Fruit fly (Drosophila melanogaster) whole organism, embryonic: ENCODE data around the gene CG34269.

Source experiments
- CG10274 ChIP-seq: fragments of 200-800 bp; sonication (Bioruptor generic); optimal IDR thresholded peaks from 3 replicates; lab custom pipeline; 2017; ENCODE audit warnings: missing biosample characterization, mild to moderate bottlenecking, missing genetic modification characterization
- CG10959 ChIP-seq: fragments of 200-800 bp; sonication (Bioruptor generic); IDR thresholded peaks from 2 replicates; pipeline ENCODE4 v1.3.6; 2022; ENCODE audit warnings: missing biosample characterization, missing genetic modification characterization
- CG12155 ChIP-seq: fragments of 200-800 bp; sonication (Bioruptor generic); optimal IDR thresholded peaks from 3 replicates; lab custom pipeline; 2016; ENCODE audit warnings: missing biosample characterization, missing genetic modification characterization
- CG12236 ChIP-seq: fragments of 200-800 bp; sonication (Bioruptor generic); optimal IDR thresholded peaks from 2 replicates; lab custom pipeline; 2016; ENCODE audit warnings: missing biosample characterization, missing genetic modification characterization
- CG12299 ChIP-seq: fragments of 200-800 bp; sonication (Bioruptor generic); optimal IDR thresholded peaks from 2 replicates; lab custom pipeline; 2018; ENCODE audit warnings: missing biosample characterization, mild to moderate bottlenecking, missing genetic modification characterization
- CG12391 ChIP-seq: fragments of 200-800 bp; sonication (Bioruptor generic); optimal IDR thresholded peaks from 3 replicates; lab custom pipeline; 2018; ENCODE audit warnings: missing biosample characterization, mild to moderate bottlenecking, missing genetic modification characterization, moderate library complexity
- CG14965 ChIP-seq: fragments of 200-800 bp; sonication (Bioruptor generic); optimal IDR thresholded peaks from 2 replicates; lab custom pipeline; 2016; ENCODE audit warnings: missing biosample characterization, missing genetic modification characterization, borderline replicate concordance
- CG17829 ChIP-seq: fragments of 200-800 bp; optimal IDR thresholded peaks from 2 replicates; lab custom pipeline; 2019; ENCODE audit warnings: missing biosample characterization, mild to moderate bottlenecking, missing genetic modification characterization, moderate library complexity
- CG18619 ChIP-seq: fragments of 200-800 bp; sonication (Bioruptor generic); optimal IDR thresholded peaks from 3 replicates; lab custom pipeline; 2017; ENCODE audit warnings: missing biosample characterization, mild to moderate bottlenecking, missing genetic modification characterization
- CG2678 ChIP-seq: fragments of 200-800 bp; sonication (Bioruptor generic); optimal IDR thresholded peaks from 3 replicates; lab custom pipeline; 2019; ENCODE audit warnings: missing biosample characterization, mild to moderate bottlenecking, missing genetic modification characterization, moderate library complexity
- CG2875 ChIP-seq: fragments of 200-800 bp; sonication (Bioruptor generic); optimal IDR thresholded peaks from 2 replicates; lab custom pipeline; 2017; ENCODE audit warnings: missing biosample characterization, mild to moderate bottlenecking, missing genetic modification characterization, missing genetic modification reagents
- CG30403 ChIP-seq: fragments of 200-800 bp; sonication (Bioruptor generic); optimal IDR thresholded peaks from 3 replicates; lab custom pipeline; 2016; ENCODE audit warnings: missing biosample characterization, missing genetic modification characterization
- CG3065 ChIP-seq: fragments of 200-800 bp; sonication (Bioruptor generic); optimal IDR thresholded peaks from 2 replicates; lab custom pipeline; 2016; ENCODE audit warnings: missing biosample characterization, missing genetic modification characterization
- CG3726 ChIP-seq: fragments of 200-800 bp; sonication (Bioruptor generic); IDR thresholded peaks from 3 replicates; pipeline ENCODE4, ENCODE4 v1.3.6; 2022; ENCODE audit warnings: missing biosample characterization, missing genetic modification characterization
- CG5180 ChIP-seq: fragments of 200-800 bp; sonication (Bioruptor generic); optimal IDR thresholded peaks from 3 replicates; lab custom pipeline; 2017; ENCODE audit warnings: missing biosample characterization, missing genetic modification characterization, mild to moderate bottlenecking, moderate library complexity, missing genetic modification reagents
- CG6689 ChIP-seq: fragments of 200-800 bp; sonication (Bioruptor generic); IDR thresholded peaks from 2 replicates; pipeline ENCODE4 v1.3.6; 2022; ENCODE audit warnings: missing biosample characterization, missing genetic modification characterization
- CG6813 ChIP-seq: fragments of 200-800 bp; sonication (Bioruptor generic); optimal IDR thresholded peaks from 2 replicates; lab custom pipeline; 2017; ENCODE audit warnings: missing biosample characterization, missing genetic modification characterization, mild to moderate bottlenecking, moderate library complexity, missing genetic modification reagents
- CG8089 ChIP-seq: fragments of 200-800 bp; sonication (Bioruptor generic); optimal IDR thresholded peaks from 3 replicates; lab custom pipeline; 2016; ENCODE audit warnings: missing biosample characterization, missing genetic modification characterization
- CG8388 ChIP-seq: fragments of 200-800 bp; sonication (Bioruptor generic); optimal IDR thresholded peaks from 2 replicates; lab custom pipeline; 2019; ENCODE audit warnings: missing biosample characterization, mild to moderate bottlenecking, missing genetic modification characterization, moderate library complexity
- Camta ChIP-seq: fragments of 200-800 bp; sonication (Bioruptor generic); optimal IDR thresholded peaks from 2 replicates; lab custom pipeline; 2016; ENCODE audit warnings: missing biosample characterization, missing genetic modification characterization
- CoRest ChIP-seq: fragments of 200-800 bp; sonication (Bioruptor generic); optimal IDR thresholded peaks from 3 replicates; lab custom pipeline; 2018; ENCODE audit warnings: missing biosample characterization, mild to moderate bottlenecking, missing genetic modification characterization, moderate library complexity
- Dll ChIP-seq: fragments of 200-800 bp; sonication (Bioruptor generic); IDR thresholded peaks from 4 replicates; pipeline ENCODE4 v1.3.6; 2022; ENCODE audit warnings: missing biosample characterization, missing genetic modification characterization; ENCODE audit not compliant: partially characterized antibody
- Drgx ChIP-seq: fragments of 200-800 bp; sonication (Bioruptor generic); IDR thresholded peaks from 2 replicates; pipeline ENCODE4 v1.3.6; 2022; ENCODE audit warnings: missing biosample characterization, missing genetic modification characterization
- Fer2 ChIP-seq: fragments of 200-800 bp; sonication (Bioruptor generic); optimal IDR thresholded peaks from 2 replicates; lab custom pipeline; 2018; ENCODE audit warnings: missing biosample characterization, mild to moderate bottlenecking, missing genetic modification characterization, moderate library complexity
- Lhr ChIP-seq: fragments of 200-800 bp; sonication (Bioruptor generic); optimal IDR thresholded peaks from 3 replicates; lab custom pipeline; 2017; ENCODE audit warnings: mild to moderate bottlenecking, missing biosample characterization, missing genetic modification reagents, missing genetic modification characterization
- Optix ChIP-seq: fragments of 200-800 bp; sonication (Bioruptor generic); IDR thresholded peaks from 3 replicates; pipeline ENCODE4 v1.3.6; 2022; ENCODE audit warnings: missing biosample characterization, missing genetic modification characterization
- Poxn ChIP-seq: fragments of 200-800 bp; sonication (Bioruptor generic); IDR thresholded peaks from 2 replicates; pipeline ENCODE4 v1.3.6; 2022; ENCODE audit warnings: missing biosample characterization, missing genetic modification characterization
- Spps ChIP-seq: fragments of 200-800 bp; sonication (Bioruptor generic); optimal IDR thresholded peaks from 2 replicates; lab custom pipeline; 2018; ENCODE audit warnings: missing biosample characterization, mild to moderate bottlenecking, missing genetic modification characterization
- Sry-β ChIP-seq: fragments of 200-800 bp; sonication (Bioruptor generic); optimal IDR thresholded peaks from 2 replicates; lab custom pipeline; 2018; ENCODE audit warnings: missing biosample characterization, mild to moderate bottlenecking, missing genetic modification characterization, moderate library complexity
- bab2 ChIP-seq: fragments of 200-800 bp; sonication (Bioruptor generic); optimal IDR thresholded peaks from 2 replicates; lab custom pipeline; 2016; ENCODE audit warnings: missing biosample characterization, missing genetic modification characterization
- bsh ChIP-seq, 2 experiments: fragments of 200-800 bp; sonication (Bioruptor generic); optimal IDR thresholded peaks; 2 replicates each; lab custom pipeline; 2017 to 2018; ENCODE audit warnings: mild to moderate bottlenecking in 2 of 2, missing biosample characterization in 2 of 2, missing genetic modification characterization in 2 of 2, moderate library complexity in 1 of 2
- chif ChIP-seq, 2 experiments: fragments of 200-800 bp; sonication (Bioruptor generic); optimal IDR thresholded peaks; 3 replicates each; lab custom pipeline; 2016; ENCODE audit warnings: missing biosample characterization in 2 of 2, missing genetic modification characterization in 2 of 2
- crol ChIP-seq: fragments of 200-800 bp; sonication (Bioruptor generic); IDR thresholded peaks from 2 replicates; pipeline ENCODE4 v1.3.6; 2022; ENCODE audit warnings: missing biosample characterization, missing genetic modification characterization
- exex ChIP-seq: fragments of 200-800 bp; sonication (Bioruptor generic); optimal IDR thresholded peaks from 4 replicates; lab custom pipeline; 2018; ENCODE audit warnings: missing biosample characterization, mild to moderate bottlenecking, missing genetic modification characterization, moderate library complexity
- grau ChIP-seq: fragments of 200-800 bp; optimal IDR thresholded peaks from 3 replicates; lab custom pipeline; 2019; ENCODE audit warnings: missing biosample characterization, mild to moderate bottlenecking, missing genetic modification characterization, moderate library complexity
- gro ChIP-seq: fragments of 200-800 bp; sonication (Bioruptor generic); optimal IDR thresholded peaks from 2 replicates; lab custom pipeline; 2016; ENCODE audit warnings: missing biosample characterization, missing genetic modification characterization
- h ChIP-seq: fragments of >200 bp; optimal IDR thresholded peaks from 2 replicates; lab custom pipeline; 2017
- jing ChIP-seq: fragments of 200-800 bp; sonication (Bioruptor generic); optimal IDR thresholded peaks from 2 replicates; lab custom pipeline; 2018; ENCODE audit warnings: missing biosample characterization, mild to moderate bottlenecking, missing genetic modification characterization
- kni ChIP-seq: fragments of 200-800 bp; sonication (Bioruptor generic); optimal IDR thresholded peaks from 3 replicates; lab custom pipeline; 2017; ENCODE audit warnings: mild to moderate bottlenecking, missing biosample characterization, missing genetic modification reagents, missing genetic modification characterization
- lilli ChIP-seq: fragments of 200-800 bp; sonication (Bioruptor generic); optimal IDR thresholded peaks from 3 replicates; lab custom pipeline; 2016; ENCODE audit warnings: missing biosample characterization, missing genetic modification characterization
- nmo ChIP-seq: fragments of 200-800 bp; sonication (Bioruptor generic); optimal IDR thresholded peaks from 2 replicates; lab custom pipeline; 2018; ENCODE audit warnings: missing biosample characterization, mild to moderate bottlenecking, missing genetic modification characterization, moderate library complexity
- onecut ChIP-seq: fragments of 200-800 bp; sonication (Bioruptor generic); IDR thresholded peaks from 2 replicates; pipeline ENCODE4 v1.3.6; 2022; ENCODE audit warnings: missing biosample characterization, missing genetic modification characterization
- phol ChIP-seq: fragments of 200-800 bp; sonication (Bioruptor generic); optimal IDR thresholded peaks from 3 replicates; lab custom pipeline; 2018; ENCODE audit warnings: missing biosample characterization, mild to moderate bottlenecking, missing genetic modification characterization, moderate library complexity
- rib ChIP-seq: fragments of 200-800 bp; sonication (Bioruptor generic); IDR thresholded peaks from 2 replicates; pipeline ENCODE4 v1.3.6; 2022; ENCODE audit warnings: missing biosample characterization, missing genetic modification characterization
- row ChIP-seq: fragments of 200-800 bp; sonication (Bioruptor generic); IDR thresholded peaks from 3 replicates; pipeline ENCODE4 v1.3.6; 2022; ENCODE audit warnings: missing biosample characterization, missing genetic modification characterization
- sd ChIP-seq: fragments of 200-800 bp; sonication (Bioruptor generic); optimal IDR thresholded peaks from 3 replicates; lab custom pipeline; 2018; ENCODE audit warnings: missing biosample characterization, mild to moderate bottlenecking, missing genetic modification characterization, moderate library complexity
- sens ChIP-seq: fragments of 200-800 bp; sonication (Bioruptor generic); peaks from one replicate; lab custom pipeline; 2016; ENCODE audit warnings: missing biosample characterization, missing genetic modification characterization
- ttk ChIP-seq: fragments of 200-800 bp; sonication (Bioruptor generic); IDR thresholded peaks from 2 replicates; pipeline ENCODE4 v2.1.2; 2022; ENCODE audit warnings: missing biosample characterization, missing genetic modification characterization
- zen2 ChIP-seq: fragments of 200-800 bp; sonication (Bioruptor generic); IDR thresholded peaks from 3 replicates; pipeline ENCODE4 v1.3.6; 2022; ENCODE audit warnings: missing biosample characterization, missing genetic modification characterization; ENCODE audit not compliant: partially characterized antibody
- zf30C ChIP-seq: fragments of 200-800 bp; sonication (Bioruptor generic); optimal IDR thresholded peaks from 3 replicates; lab custom pipeline; 2018; ENCODE audit warnings: missing biosample characterization, mild to moderate bottlenecking, missing genetic modification characterization

CG34269 gene

DNA sequence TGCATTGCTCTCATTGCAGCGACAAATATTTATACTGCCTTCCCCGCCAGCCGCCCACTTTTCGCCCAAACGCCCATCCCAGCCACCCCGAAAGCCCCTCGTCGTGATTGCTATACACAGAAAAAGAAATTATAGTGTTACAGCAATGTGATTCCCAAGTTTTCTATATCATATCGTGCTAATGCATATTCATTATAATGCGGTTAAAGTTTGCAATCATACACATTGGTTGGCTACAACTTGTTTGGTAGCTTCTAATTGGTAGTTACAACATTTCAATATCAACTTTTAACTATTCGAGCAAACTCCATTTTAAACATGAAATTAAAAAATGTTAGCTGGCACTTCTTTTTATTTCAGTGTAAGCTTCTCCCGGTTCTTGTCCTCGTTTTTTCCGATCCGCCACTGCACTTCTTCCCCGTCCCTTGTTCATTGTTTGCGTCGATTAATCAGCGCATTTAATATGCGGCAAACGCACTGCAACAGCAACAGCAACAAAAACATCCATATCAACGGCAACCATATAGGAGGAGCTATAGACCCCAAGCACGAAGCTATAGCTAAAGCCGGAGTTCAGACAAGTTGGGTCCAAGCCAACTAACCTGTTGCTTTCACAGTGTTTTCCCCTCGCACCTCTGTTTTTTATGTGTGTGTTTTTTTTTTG, 38.0 kb downstream of the CG34269 start (continued):
- TF ChIP-seq sd (no peak), jing (no peak), sens (GFP tag; lab: Kevin White, UChicago) (peak; percentile 90), CG12155 (GFP tag; lab: Kevin White, UChicago) (no peak), exex (tag; lab: Kevin White, UChicago) (no peak), CG8089 (no peak), CG10959 (GFP tag; lab: Robert Waterston, UW) (no peak), CG12236 (GFP tag; lab: Kevin White, UChicago) (no peak), bsh (GFP tag; optimal IDR thresholded peaks at IDR 0.05; lab: Kevin White, UChicago) (peak; percentile 59 to 87), Optix (GFP tag; lab: Robert Waterston, UW) (no peak), ttk (GFP tag; lab: Robert Waterston, UW) (no peak), CG3726 (GFP tag; lab: Robert Waterston, UW) (no peak), onecut (GFP tag; lab: Robert Waterston, UW) (peak; percentile 7; the same call in 1 of the 2 replicates), CG8388 (GFP tag; lab: Kevin White, UChicago) (peak; percentile 30), row (0 out of 3 replicates have a peak, but pooled peaks have one; percentile 14), Lhr (GFP tag; lab: Kevin White, UChicago) (no peak), Poxn (GFP tag; lab: Robert Waterston, UW) (no peak), Camta (GFP tag; lab: Kevin White, UChicago) (no peak), CG2678 (tag; lab: Kevin White, UChicago) (no peak), grau (tag; lab: Kevin White, UChicago) (no peak), nmo (GFP tag; lab: Kevin White, UChicago) (peak; percentile 56), CG2875 (GFP tag; lab: Kevin White, UChicago) (peak; percentile 20), h (lab: Kevin White, UChicago) (no peak), Dll (GFP tag; lab: Robert Waterston, UW) (no peak), CG5180 (GFP tag; lab: Kevin White, UChicago) (peak; percentile 88), Spps (peak; percentile 6), lilli (GFP tag; lab: Kevin White, UChicago) (no peak), gro (GFP tag; lab: Kevin White, UChicago) (no peak), CG12391 (tag; lab: Kevin White, UChicago) (peak; percentile 29), CG3065 (GFP tag; lab: Kevin White, UChicago) (no peak), Fer2 (tag; lab: Kevin White, UChicago) (no peak), CG30403 (peak; percentile 16), rib (GFP tag; lab: Robert Waterston, UW) (no peak), CG6689 (GFP tag; lab: Robert Waterston, UW) (no peak), CG17829 (tag; lab: Kevin White, UChicago) (peak; percentile 2), crol (GFP tag; lab: Robert Waterston, UW) (0 out of 2 replicates have a peak, but pooled peaks have one; percentile 33), CoRest (tag; lab: Kevin White, UChicago) (no peak), zf30C (peak; percentile 16), CG6813 (GFP tag; lab: Kevin White, UChicago) (peak; percentile 5), phol (tag; lab: Kevin White, UChicago) (peak; percentile 58), Sry-β (GFP tag; lab: Kevin White, UChicago) (no peak), kni (GFP tag; lab: Kevin White, UChicago) (peak; percentile 48), zen2 (GFP tag; lab: Robert Waterston, UW) (no peak), CG18619 (GFP tag; lab: Kevin White, UChicago) (no peak), CG12299 (no peak), CG14965 (no peak), Drgx (GFP tag; lab: Robert Waterston, UW) (peak; percentile 75), bab2 (GFP tag; lab: Kevin White, UChicago) (peak; percentile 16), CG10274 (GFP tag; lab: Kevin White, UChicago) (no peak), chif (GFP tag; optimal IDR thresholded peaks at IDR 0.05; lab: Kevin White, UChicago) (peak in 1 of 2 experiments; percentile 10)
